Worm (Caenorhabditis elegans) whole organism, L3 larva: ENCODE measurements around the gene gar-3.

Source experiments
- R02D3.7 ChIP-seq: fragments of 150-350 bp; optimal IDR thresholded peaks from 2 replicates; lab custom pipeline; 2014; ENCODE audit warnings: missing biosample characterization, missing genetic modification characterization
- ZK546.5 ChIP-seq: sonication (generic microtip); optimal IDR thresholded peaks from 2 replicates; lab custom pipeline; 2017; ENCODE audit warnings: missing biosample characterization, missing genetic modification characterization
- aly-2 ChIP-seq: fragments of 150-350 bp; optimal IDR thresholded peaks from 2 replicates; lab custom pipeline; 2014; ENCODE audit warnings: missing biosample characterization, missing genetic modification characterization
- ceh-16 ChIP-seq: sonication (generic microtip); optimal IDR thresholded peaks from 2 replicates; lab custom pipeline; 2017; ENCODE audit warnings: missing biosample characterization, missing genetic modification characterization
- ceh-82 ChIP-seq: fragments of 150-350 bp; optimal IDR thresholded peaks from 2 replicates; lab custom pipeline; 2014; ENCODE audit warnings: missing biosample characterization, missing genetic modification characterization
- daf-12 ChIP-seq: fragments of 150-350 bp; optimal IDR thresholded peaks from 2 replicates; lab custom pipeline; 2014; ENCODE audit warnings: missing biosample characterization, missing genetic modification reagents, missing genetic modification characterization
- egl-27 ChIP-seq: sonication (generic microtip); optimal IDR thresholded peaks from 4 replicates; lab custom pipeline; 2017; ENCODE audit warnings: missing biosample characterization, missing genetic modification reagents, missing genetic modification characterization
- egl-5 ChIP-seq: fragments of 150-350 bp; optimal IDR thresholded peaks from 2 replicates; lab custom pipeline; 2017; ENCODE audit warnings: missing biosample characterization, missing genetic modification reagents, missing genetic modification characterization, inconsistent platforms
- elt-1 ChIP-seq: fragments of 150-350 bp; optimal IDR thresholded peaks from 2 replicates; lab custom pipeline; 2014; ENCODE audit warnings: missing biosample characterization, missing genetic modification characterization
- elt-2 ChIP-seq: sonication (generic microtip); optimal IDR thresholded peaks from 2 replicates; lab custom pipeline; 2016; ENCODE audit warnings: missing genetic modification reagents, mild to moderate bottlenecking, missing genetic modification characterization, missing compliant biosample characterization
- elt-3 ChIP-seq, 3 experiments: fragments of 150-350 bp in 1 of 3; sonication (generic microtip) in 2 of 3; optimal IDR thresholded peaks; 2 replicates in 2 of 3; 4 replicates in 1 of 3; lab custom pipeline; 2014 to 2017; ENCODE audit warnings: missing biosample characterization in 3 of 3, missing genetic modification characterization in 3 of 3
- eor-1 ChIP-seq, 2 experiments: fragments of 150-350 bp; optimal IDR thresholded peaks; 2 replicates each; lab custom pipeline; 2014 to 2018; ENCODE audit warnings: missing biosample characterization in 2 of 2, missing genetic modification characterization in 2 of 2
- fkh-10 ChIP-seq: sonication (generic microtip); optimal IDR thresholded peaks from 2 replicates; lab custom pipeline; 2017; ENCODE audit warnings: missing biosample characterization, missing genetic modification reagents, missing genetic modification characterization
- fkh-2 ChIP-seq: fragments of 150-350 bp; optimal IDR thresholded peaks from 2 replicates; lab custom pipeline; 2014; ENCODE audit warnings: missing biosample characterization, missing genetic modification reagents, missing genetic modification characterization
- fos-1 ChIP-seq: fragments of 150-350 bp; optimal IDR thresholded peaks from 2 replicates; lab custom pipeline; 2014; ENCODE audit warnings: missing biosample characterization, missing genetic modification characterization
- hmg-11 ChIP-seq: sonication (generic microtip); optimal IDR thresholded peaks from 2 replicates; lab custom pipeline; 2016; ENCODE audit warnings: missing genetic modification characterization, missing compliant biosample characterization
- lin-15B ChIP-seq: fragments of 150-350 bp; optimal IDR thresholded peaks from 2 replicates; lab custom pipeline; 2014; ENCODE audit warnings: missing biosample characterization, missing genetic modification characterization
- lsy-12 ChIP-seq: sonication (generic microtip); optimal IDR thresholded peaks from 2 replicates; lab custom pipeline; 2016; ENCODE audit warnings: mild to moderate bottlenecking, missing genetic modification characterization, missing compliant biosample characterization
- mdl-1 ChIP-seq: fragments of 150-350 bp; optimal IDR thresholded peaks from 2 replicates; lab custom pipeline; 2014; ENCODE audit warnings: missing biosample characterization, missing genetic modification characterization
- mml-1 ChIP-seq: fragments of 150-350 bp; sonication (generic microtip); optimal IDR thresholded peaks from 3 replicates; lab custom pipeline; 2014; ENCODE audit warnings: missing biosample characterization, missing genetic modification characterization
- nfya-1 ChIP-seq: sonication (generic microtip); optimal IDR thresholded peaks from 2 replicates; lab custom pipeline; 2017; ENCODE audit warnings: missing genetic modification characterization, mild to moderate bottlenecking, missing compliant biosample characterization, antibody characterized with exemption, moderate library complexity; ENCODE audit not compliant: insufficient read depth
- nhr-11 ChIP-seq: fragments of 150-350 bp; optimal IDR thresholded peaks from 2 replicates; lab custom pipeline; 2014; ENCODE audit warnings: missing biosample characterization, missing genetic modification characterization
- nhr-12 ChIP-seq: fragments of 150-350 bp; optimal IDR thresholded peaks from 2 replicates; lab custom pipeline; 2014; ENCODE audit warnings: missing biosample characterization, missing genetic modification characterization
- nhr-23 ChIP-seq: fragments of 150-350 bp; optimal IDR thresholded peaks from 2 replicates; lab custom pipeline; 2014; ENCODE audit warnings: missing biosample characterization, missing genetic modification reagents, missing genetic modification characterization
- nhr-237 ChIP-seq: fragments of 150-350 bp; optimal IDR thresholded peaks from 2 replicates; lab custom pipeline; 2014; ENCODE audit warnings: missing biosample characterization, missing genetic modification characterization
- nhr-25 ChIP-seq: sonication (generic microtip); optimal IDR thresholded peaks from 2 replicates; lab custom pipeline; 2017; ENCODE audit warnings: missing biosample characterization, missing genetic modification characterization
- nhr-28 ChIP-seq: fragments of 150-350 bp; optimal IDR thresholded peaks from 2 replicates; lab custom pipeline; 2014; ENCODE audit warnings: missing biosample characterization, missing genetic modification characterization
- nhr-43 ChIP-seq: sonication (generic microtip); optimal IDR thresholded peaks from 2 replicates; lab custom pipeline; 2016; ENCODE audit warnings: mild to moderate bottlenecking, missing genetic modification characterization, missing compliant biosample characterization; ENCODE audit not compliant: poor library complexity, severe bottlenecking
- nhr-67 ChIP-seq: fragments of 150-350 bp; optimal IDR thresholded peaks from 2 replicates; lab custom pipeline; 2014; ENCODE audit warnings: missing biosample characterization, missing genetic modification characterization
- nhr-77 ChIP-seq: fragments of 150-350 bp; optimal IDR thresholded peaks from 2 replicates; lab custom pipeline; 2014; ENCODE audit warnings: missing biosample characterization, missing genetic modification characterization
- pha-4 ChIP-seq: fragments of 150-350 bp; optimal IDR thresholded peaks from 2 replicates; lab custom pipeline; 2014; ENCODE audit warnings: missing biosample characterization, missing genetic modification reagents, missing genetic modification characterization
- pqm-1 ChIP-seq: fragments of 150-350 bp; optimal IDR thresholded peaks from 2 replicates; lab custom pipeline; 2017; ENCODE audit warnings: missing biosample characterization, missing genetic modification characterization, inconsistent platforms
- skn-1 ChIP-seq: fragments of 150-350 bp; optimal IDR thresholded peaks from 2 replicates; lab custom pipeline; 2014; ENCODE audit warnings: missing biosample characterization, missing genetic modification characterization
- snpc-4 ChIP-seq: fragments of 150-350 bp; optimal IDR thresholded peaks from 2 replicates; lab custom pipeline; 2014; ENCODE audit warnings: missing biosample characterization, missing genetic modification characterization
- tbx-2 ChIP-seq: sonication (generic microtip); optimal IDR thresholded peaks from 2 replicates; lab custom pipeline; 2016; ENCODE audit warnings: mild to moderate bottlenecking, missing genetic modification characterization, missing compliant biosample characterization
- unc-39 ChIP-seq: sonication (generic microtip); optimal IDR thresholded peaks from 4 replicates; lab custom pipeline; 2017; ENCODE audit warnings: missing biosample characterization, missing genetic modification characterization
- unc-62 ChIP-seq: fragments of 150-350 bp; sonication (generic microtip); optimal IDR thresholded peaks from 4 replicates; lab custom pipeline; 2014; ENCODE audit warnings: missing biosample characterization, missing genetic modification reagents, missing genetic modification characterization
- zag-1 ChIP-seq: fragments of 150-350 bp; optimal IDR thresholded peaks from 2 replicates; lab custom pipeline; 2014; ENCODE audit warnings: missing biosample characterization, missing genetic modification characterization
- ztf-11 ChIP-seq: fragments of 150-350 bp; optimal IDR thresholded peaks from 2 replicates; lab custom pipeline; 2014; ENCODE audit warnings: missing biosample characterization, missing genetic modification characterization
- ztf-4 ChIP-seq: fragments of 150-350 bp; optimal IDR thresholded peaks from 2 replicates; lab custom pipeline; 2014; ENCODE audit warnings: missing biosample characterization, missing genetic modification characterization

The gar-3 gene

DNA sequence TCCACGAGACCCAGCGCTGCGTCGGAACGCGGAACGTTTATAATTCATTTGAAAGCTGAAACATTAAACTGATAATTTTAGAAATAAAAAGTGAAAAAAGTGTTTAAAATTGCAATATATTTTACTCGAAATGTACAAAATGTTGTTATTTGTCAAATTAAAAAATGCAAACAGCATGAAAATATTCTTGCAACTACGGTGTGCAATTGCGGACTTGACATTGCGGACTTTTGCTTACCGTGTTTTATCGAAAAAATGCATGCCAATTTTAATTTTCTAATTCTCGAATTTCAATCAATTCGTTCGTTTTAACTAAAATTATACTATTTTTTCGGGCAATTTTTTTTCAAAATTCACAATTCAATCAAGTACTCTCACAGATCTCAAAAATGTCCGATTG is 32.6 kb upstream of the gar-3 start, which contains the start of the genes R11H6.5 and ccnk-1 (continued):
- TF ChIP-seq tbx-2 (tag; lab: Kevin White, UChicago) = no peak
- no peak for TF ChIP-seq zag-1 (tag; lab: Kevin White, UChicago)
- no peak for TF ChIP-seq pqm-1 (tag; lab: Kevin White, UChicago)
- TF ChIP-seq unc-39 = no peak
- TF ChIP-seq nhr-67 (tag; lab: Kevin White, UChicago) = no peak
- TF ChIP-seq nhr-77 (tag; lab: Kevin White, UChicago) = no peak
- TF ChIP-seq nfya-1 (tag; lab: Kevin White, UChicago) = peak; percentile 92

DNA sequence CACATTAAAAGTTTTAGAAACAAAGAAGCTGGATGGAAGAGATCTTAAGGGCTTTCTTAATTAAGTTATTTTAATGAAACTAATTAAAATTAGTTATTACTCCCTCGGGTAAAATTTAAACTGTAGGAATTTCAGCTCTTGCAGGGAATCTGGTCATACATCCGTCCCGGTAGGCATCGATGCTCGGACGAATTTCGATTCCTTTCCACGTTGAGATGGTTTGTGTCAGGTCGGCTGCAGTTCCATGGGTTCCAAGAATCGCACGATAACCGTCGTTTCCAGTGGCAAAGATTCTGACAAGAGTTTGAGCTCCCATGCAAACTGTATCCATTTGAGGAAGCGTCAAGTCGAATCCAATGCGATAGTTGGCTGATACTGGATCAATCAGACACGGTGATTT is 31.3 kb upstream of the gar-3 start:
- no peak for TF ChIP-seq nhr-28 (tag; lab: Kevin White, UChicago)
- no peak for TF ChIP-seq nhr-23 (tag; lab: Kevin White, UChicago)
- no peak for TF ChIP-seq ceh-82 (tag; lab: Kevin White, UChicago)
- TF ChIP-seq unc-39 = no peak
- no peak for TF ChIP-seq aly-2
- TF ChIP-seq pha-4 (tag; lab: Kevin White, UChicago) = no peak
- TF ChIP-seq daf-12 (tag; lab: Kevin White, UChicago) = no peak
- no peak for TF ChIP-seq elt-1 (tag; lab: Kevin White, UChicago)
- TF ChIP-seq egl-27 (tag; lab: Kevin White, UChicago) = no peak
- TF ChIP-seq nfya-1 (tag; lab: Kevin White, UChicago) = no peak
- no peak for TF ChIP-seq egl-5
- no peak for TF ChIP-seq hmg-11 (tag; lab: Kevin White, UChicago)
- no peak for TF ChIP-seq nhr-25 (tag; lab: Kevin White, UChicago)
- TF ChIP-seq fkh-2 (tag; lab: Kevin White, UChicago) = no peak
- no peak for TF ChIP-seq snpc-4 (tag; lab: Kevin White, UChicago)

DNA sequence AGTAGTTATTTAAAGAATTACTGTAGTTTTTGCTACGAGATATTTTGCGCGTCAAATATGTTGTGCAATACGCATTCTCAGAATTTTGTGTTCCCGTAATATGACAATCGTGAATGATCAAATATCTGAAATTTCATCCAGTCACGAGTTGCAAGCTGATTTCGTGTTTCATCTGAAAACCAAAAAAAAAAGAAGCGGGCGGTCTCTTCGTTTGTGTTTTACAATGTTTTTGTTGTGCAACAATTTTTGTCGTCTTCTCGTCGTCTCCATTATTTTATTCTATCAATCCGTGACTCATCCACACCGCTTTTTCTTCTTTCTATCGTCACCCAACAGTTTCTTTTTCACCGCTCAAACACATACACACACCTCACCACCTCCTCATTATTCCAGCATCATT is 30.1 kb upstream of the gar-3 start, which contains the start of gene R11H6.4:
Gene R11H6.4, plus strand, starts transcription at position 301 of the 400 bp plus-strand sequence.
- TF ChIP-seq zag-1 (tag; lab: Kevin White, UChicago) (no peak), nhr-43 (no peak), nhr-237 (tag; lab: Kevin White, UChicago) (no peak), nhr-12 (tag; lab: Kevin White, UChicago) (no peak), ztf-4 (no peak), eor-1 (tag; optimal IDR thresholded peaks at IDR 0.05; lab: Kevin White, UChicago) (no peak), snpc-4 (tag; lab: Kevin White, UChicago) (no peak), daf-12 (tag; lab: Kevin White, UChicago) (no peak)

DNA sequence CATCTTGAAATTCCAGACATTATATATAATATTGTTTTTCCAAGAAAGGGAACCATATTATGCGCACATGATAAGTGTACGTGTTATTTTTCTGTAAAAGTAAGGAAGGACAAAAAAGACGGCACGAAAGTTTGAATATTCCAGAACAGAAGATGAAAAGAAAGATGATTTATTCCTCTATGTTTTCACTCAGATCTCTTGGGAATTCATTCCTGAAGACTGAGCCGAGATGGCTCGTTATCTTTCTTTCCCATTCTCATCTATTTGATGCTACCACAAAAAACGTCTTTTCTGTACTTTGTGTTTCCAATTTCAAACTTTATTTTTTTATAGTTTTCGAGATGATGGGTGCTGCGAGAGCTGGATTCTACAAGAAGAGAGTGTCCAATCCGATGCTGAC is 24.2 kb upstream of the gar-3 start:
- peak; percentile 66 for TF ChIP-seq elt-1 (tag; lab: Kevin White, UChicago)
- TF ChIP-seq tbx-2 (tag; lab: Kevin White, UChicago) = no peak
- no peak for TF ChIP-seq pqm-1 (tag; lab: Kevin White, UChicago)
- TF ChIP-seq lsy-12 = no peak
- TF ChIP-seq nfya-1 (tag; lab: Kevin White, UChicago) = no peak

DNA sequence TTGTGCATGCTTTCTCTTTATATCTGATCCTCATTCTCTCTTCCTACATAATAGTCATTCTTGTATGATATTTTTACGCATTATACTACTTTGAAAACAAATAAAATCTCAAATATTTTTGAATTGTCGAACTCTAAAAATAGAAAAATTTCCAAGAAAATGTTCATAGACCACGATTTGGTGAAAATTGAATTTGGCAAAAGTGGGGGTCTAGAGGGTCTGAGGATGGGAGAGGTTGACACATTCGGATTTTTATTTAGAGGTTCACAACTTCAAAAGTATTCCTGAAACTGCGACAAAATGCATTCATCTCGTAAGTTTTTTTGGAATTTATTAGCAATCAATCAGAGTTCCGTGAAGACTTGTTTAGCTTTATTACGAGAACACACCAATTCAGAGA is 20.5 kb upstream of the gar-3 start, which contains the start of gene glb-22:
Gene glb-22, plus strand, starts transcription at position 301 of the 400 bp plus-strand sequence.
- TF ChIP-seq skn-1 (tag; lab: Kevin White, UChicago) (no peak), mml-1 (tag; lab: Kevin White, UChicago) (no peak), nhr-23 (tag; lab: Kevin White, UChicago) (no peak), nhr-11 (tag; lab: Kevin White, UChicago) (no peak), ZK546.5 (no peak), fkh-10 (no peak)

DNA sequence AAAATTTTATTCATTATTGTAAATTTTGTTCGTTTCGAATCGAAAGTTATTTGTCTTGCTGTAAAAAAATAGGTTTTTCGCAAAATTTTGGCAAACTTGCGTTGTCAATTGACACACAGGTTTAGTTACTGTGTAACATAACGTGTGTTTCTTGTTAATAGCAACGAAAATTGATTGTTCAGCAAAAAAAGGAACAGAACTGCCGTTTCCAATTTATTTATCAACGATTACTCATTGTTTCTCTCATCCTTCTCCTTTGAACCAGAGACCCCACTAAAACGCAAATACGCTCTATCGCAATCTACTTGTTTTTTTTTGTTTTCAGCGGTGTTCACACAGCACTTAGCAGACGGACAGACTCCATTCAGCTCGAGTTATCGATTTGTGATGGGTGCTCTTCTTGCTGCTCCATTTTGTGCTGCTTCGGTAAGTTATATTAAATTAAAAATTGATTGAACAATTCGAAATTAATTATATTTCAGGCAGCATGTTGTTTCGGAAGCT is 18.2 kb upstream of the gar-3 start, which contains the start of gene R11H6.2:
Gene R11H6.2, plus strand, starts transcription at position 326 of the 504 bp plus-strand sequence.
- no peak for TF ChIP-seq ztf-11 (tag; lab: Kevin White, UChicago)
- TF ChIP-seq eor-1 (tag; optimal IDR thresholded peaks at IDR 0.05; lab: Kevin White, UChicago) = no peak
- TF ChIP-seq unc-62 = no peak
- TF ChIP-seq fkh-2 (tag; lab: Kevin White, UChicago) = no peak
- TF ChIP-seq elt-3 (tag; optimal IDR thresholded peaks at IDR 0.05; lab: Kevin White, UChicago) = no peak
- no peak for TF ChIP-seq mdl-1 (tag; lab: Kevin White, UChicago)
- TF ChIP-seq zag-1 (tag; lab: Kevin White, UChicago) = no peak
- no peak for TF ChIP-seq egl-27 (tag; lab: Kevin White, UChicago)
- peak; percentile 5 for TF ChIP-seq egl-5
- no peak for TF ChIP-seq nhr-77 (tag; lab: Kevin White, UChicago)
- no peak for TF ChIP-seq fkh-10
- TF ChIP-seq lsy-12 = no peak
- no peak for TF ChIP-seq nhr-23 (tag; lab: Kevin White, UChicago)
- peak; percentile 16 for TF ChIP-seq elt-2
- no peak for TF ChIP-seq daf-12 (tag; lab: Kevin White, UChicago)
- TF ChIP-seq ZK546.5 = no peak
- no peak for TF ChIP-seq fos-1 (tag; lab: Kevin White, UChicago)
- peak; percentile 65 for TF ChIP-seq lin-15B (tag; lab: Kevin White, UChicago)
- no peak for TF ChIP-seq ceh-82 (tag; lab: Kevin White, UChicago)
- no peak for TF ChIP-seq elt-1 (tag; lab: Kevin White, UChicago)
- no peak for TF ChIP-seq aly-2
- no peak for TF ChIP-seq R02D3.7 (tag; lab: Kevin White, UChicago)
- no peak for TF ChIP-seq ztf-4
- TF ChIP-seq ceh-16 (tag; lab: Kevin White, UChicago) = no peak
- TF ChIP-seq nhr-43 = no peak
- TF ChIP-seq nhr-28 (tag; lab: Kevin White, UChicago) = no peak
